Worm (Caenorhabditis elegans): ENCODE results near the gene srz-1.

Gene srz-1

DNA sequence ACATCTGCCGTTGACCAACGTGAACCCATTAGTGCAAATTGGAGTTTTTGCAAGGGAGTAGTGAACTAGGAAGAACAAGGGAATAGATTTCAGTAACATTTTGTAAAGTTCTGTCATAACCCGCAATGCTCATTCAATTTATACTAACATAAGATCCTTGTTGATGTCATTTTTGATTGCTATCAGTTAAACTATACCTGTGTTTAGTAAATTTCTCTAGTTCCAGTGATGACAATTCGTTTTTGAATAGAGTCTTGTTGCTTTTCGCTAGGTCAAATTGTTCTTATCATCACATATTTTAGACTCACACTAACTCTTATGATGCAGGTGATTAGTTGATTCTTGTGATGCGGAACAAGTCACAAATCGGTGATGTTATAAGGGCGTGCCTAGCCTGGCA, 30.9 kb downstream of the srz-1 start, which contains the start of gene clec-9:
TSS of gene clec-9 (minus strand) at position 101 of the 400 bp plus-strand sequence.
- TF ChIP-seq flh-1 (GFP tag; optimal IDR thresholded peaks at IDR 0.05) (no peak), bed-3 (GFP tag; optimal IDR thresholded peaks at IDR 0.05) (no peak), sem-2 (GFP tag; optimal IDR thresholded peaks at IDR 0.05) (no peak), elt-3 (tag; optimal IDR thresholded peaks at IDR 0.05) (no peak), elt-1 (tag; optimal IDR thresholded peaks at IDR 0.05; ENCODE audit: borderline replicate concordance, insufficient read depth) (no peak), M03D4.4 (tag; optimal IDR thresholded peaks at IDR 0.05) (no peak), drap-1 (GFP tag; optimal IDR thresholded peaks at IDR 0.05) (no peak), mls-2 (tag; optimal IDR thresholded peaks at IDR 0.05) (no peak), unc-120 (tag; optimal IDR thresholded peaks at IDR 0.05; ENCODE audit: poor library complexity, severe bottlenecking) (no peak), pha-4 (tag; optimal IDR thresholded peaks at IDR 0.05) (no peak), unc-62 (GFP tag; optimal IDR thresholded peaks at IDR 0.05) (no peak), ceh-43 (GFP tag; optimal IDR thresholded peaks at IDR 0.05) (no peak), nhr-76 (tag; optimal IDR thresholded peaks at IDR 0.05) (no peak)

DNA sequence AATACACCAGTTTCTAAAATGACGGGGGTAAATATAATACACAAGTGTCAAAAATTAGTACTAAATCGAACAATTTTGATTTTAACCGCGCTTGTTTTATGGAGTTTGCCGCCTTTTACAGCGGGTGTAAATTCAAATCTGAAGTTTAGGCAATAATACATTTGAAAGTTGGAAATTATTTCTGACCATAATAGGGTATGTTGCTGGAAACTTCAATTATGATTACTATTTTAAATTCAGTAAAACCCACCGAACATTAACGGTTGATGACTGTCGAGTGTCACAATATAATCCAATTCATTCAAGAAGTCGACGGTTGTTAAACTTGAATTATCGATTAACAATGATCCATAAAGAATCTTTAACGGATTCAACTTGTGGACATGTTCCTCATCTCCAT, 38.1 kb downstream of the srz-1 start:
- TF ChIP-seq lsy-2 (tag; optimal IDR thresholded peaks at IDR 0.05) (no peak), unc-39 (tag; optimal IDR thresholded peaks at IDR 0.05) (no peak), bed-3 (GFP tag; optimal IDR thresholded peaks at IDR 0.05) (no peak), ztf-11 (tag; optimal IDR thresholded peaks at IDR 0.05) (no peak), mab-5 (tag; optimal IDR thresholded peaks at IDR 0.05) (no peak), nhr-76 (tag; optimal IDR thresholded peaks at IDR 0.05) (no peak), M03D4.4 (tag; optimal IDR thresholded peaks at IDR 0.05) (no peak), mls-2 (tag; optimal IDR thresholded peaks at IDR 0.05) (no peak), flh-1 (GFP tag; optimal IDR thresholded peaks at IDR 0.05) (no peak), ceh-83 (GFP tag; optimal IDR thresholded peaks at IDR 0.05) (no peak), hlh-1 (tag; optimal IDR thresholded peaks at IDR 0.05) (no peak), nhr-2 (tag; optimal IDR thresholded peaks at IDR 0.05) (no peak), zip-8 (tag; optimal IDR thresholded peaks at IDR 0.05) (no peak), mep-1 (tag; optimal IDR thresholded peaks at IDR 0.05) (no peak), pha-4 (tag; optimal IDR thresholded peaks at IDR 0.05) (no peak)

DNA sequence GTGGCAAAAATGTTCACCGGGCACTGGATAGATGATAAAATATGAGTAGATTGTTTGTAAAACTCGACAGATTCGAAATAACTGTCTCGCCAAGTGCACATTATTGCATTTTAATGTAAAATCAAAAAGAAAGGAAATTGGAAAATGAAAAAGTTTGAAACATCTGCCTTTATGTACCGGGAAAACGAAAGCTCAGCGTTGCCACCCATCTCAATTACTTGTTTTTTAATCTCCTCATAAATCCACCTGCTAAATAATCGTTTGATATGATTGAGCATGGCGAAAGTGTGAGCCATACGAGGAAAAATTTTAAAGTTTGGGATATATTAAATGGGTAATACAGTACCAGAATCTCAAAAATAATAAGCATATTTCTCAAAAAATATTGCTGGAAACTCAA, 40.9 kb downstream of the srz-1 start, which contains the start of gene srh-137:
TSS of gene srh-137 (minus strand) at position 101 of the 400 bp plus-strand sequence.
- TF ChIP-seq nhr-28 (tag; optimal IDR thresholded peaks at IDR 0.05) (no peak), elt-3 (tag; optimal IDR thresholded peaks at IDR 0.05) (no peak), drap-1 (GFP tag; optimal IDR thresholded peaks at IDR 0.05) (no peak)

DNA sequence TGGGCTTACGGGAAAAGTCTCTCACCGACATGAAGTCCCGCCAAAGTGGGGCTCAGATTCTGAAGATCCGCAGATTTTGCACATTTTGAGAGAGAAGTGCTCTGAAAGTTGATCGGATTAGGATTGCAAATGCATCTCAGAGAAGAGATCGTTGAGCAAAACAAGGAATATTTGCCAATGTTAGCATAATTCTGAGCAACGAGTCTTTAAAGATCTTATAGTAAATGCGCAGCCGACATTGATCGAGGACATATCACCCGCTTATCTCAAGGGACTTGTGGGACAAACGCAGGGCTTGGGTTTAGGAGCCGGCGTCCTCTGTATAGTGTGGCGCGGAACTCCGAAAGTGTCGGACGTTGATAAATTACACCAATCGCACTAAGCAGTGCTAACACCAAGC, 48.1 kb downstream of the srz-1 start, which contains the start of gene nhr-112:
TSS of gene nhr-112 (minus strand) at position 101 of the 400 bp plus-strand sequence.
- TF ChIP-seq ces-1 (GFP tag; optimal IDR thresholded peaks at IDR 0.05) (no peak), hlh-1 (tag; optimal IDR thresholded peaks at IDR 0.05) (no peak), cnd-1 (tag; optimal IDR thresholded peaks at IDR 0.05) (no peak), ceh-43 (GFP tag; optimal IDR thresholded peaks at IDR 0.05) (no peak), sptf-1 (tag; optimal IDR thresholded peaks at IDR 0.05) (no peak), nhr-28 (tag; optimal IDR thresholded peaks at IDR 0.05) (no peak), sem-2 (GFP tag; optimal IDR thresholded peaks at IDR 0.05) (no peak), snpc-4 (tag; optimal IDR thresholded peaks at IDR 0.05) (no peak), unc-120 (tag; optimal IDR thresholded peaks at IDR 0.05; ENCODE audit: poor library complexity, severe bottlenecking) (no peak)

- TF ChIP-seq ceh-39 (tag; optimal IDR thresholded peaks at IDR 0.05): no peak
These were observed 48.9 kb downstream of the srz-1 start for ce11 chrV:16724574-16724973.

DNA sequence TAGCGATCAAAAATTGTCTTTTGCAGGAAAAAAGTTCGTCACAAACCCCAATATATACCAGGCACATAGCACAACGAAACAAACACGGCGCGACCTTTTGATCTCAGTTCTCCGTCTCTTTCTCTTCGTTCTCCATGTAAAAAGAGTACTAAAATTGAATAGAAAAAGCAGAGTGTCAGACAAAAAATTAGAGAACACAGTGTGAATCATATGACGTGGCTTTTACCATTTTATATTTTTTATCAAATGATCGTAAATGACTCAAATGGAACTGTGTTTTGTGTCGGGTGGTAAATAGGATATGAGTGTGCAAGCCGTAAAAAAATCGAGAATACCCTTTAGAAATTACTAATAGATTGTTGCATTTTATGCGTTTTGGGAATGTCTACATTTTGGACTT, 50.3 kb downstream of the srz-1 start:
- TF ChIP-seq pha-4 (tag; optimal IDR thresholded peaks at IDR 0.05) (no peak), tbx-8 (GFP tag; optimal IDR thresholded peaks at IDR 0.05) (no peak), sem-2 (GFP tag; optimal IDR thresholded peaks at IDR 0.05) (no peak), ceh-43 (GFP tag; optimal IDR thresholded peaks at IDR 0.05) (no peak), elt-3 (tag; optimal IDR thresholded peaks at IDR 0.05) (no peak), elt-1 (tag; optimal IDR thresholded peaks at IDR 0.05; ENCODE audit: borderline replicate concordance, insufficient read depth) (no peak), sptf-1 (tag; optimal IDR thresholded peaks at IDR 0.05) (no peak)
